Fruit fly (Drosophila melanogaster) S2 (cell line): ENCODE results near the gene Ipk2.

Experiments
- CG8478 ChIP-seq: fragments of >200 bp; optimal IDR thresholded peaks from 2 replicates; lab custom pipeline; 2018
- CTCF ChIP-seq, 2 experiments: fragments of >200 bp; optimal IDR thresholded peaks; 2 replicates each; lab custom pipeline; 2018

dm6 chr2L:601848-602247 is 27.8 kb upstream of the Ipk2 start:
- TF ChIP-seq CTCF (optimal IDR thresholded peaks at IDR 0.05; lab: Kevin White, UChicago), result peak in 1 of 2 experiments; percentile 20
- no peak for TF ChIP-seq CG8478 (lab: Kevin White, UChicago)
